Worm (Caenorhabditis elegans) whole organism, L2 larva: ENCODE measurements around the gene F59A1.15.

Source experiments
- R02D3.7 ChIP-seq: fragments of 150-350 bp; optimal IDR thresholded peaks from 2 replicates; lab custom pipeline; 2014; ENCODE audit warnings: missing biosample characterization, missing genetic modification characterization
- ZK546.5 ChIP-seq: sonication (generic microtip); optimal IDR thresholded peaks from 2 replicates; lab custom pipeline; 2017; ENCODE audit warnings: missing biosample characterization, missing genetic modification characterization
- alr-1 ChIP-seq: fragments of 150-350 bp; optimal IDR thresholded peaks from 2 replicates; lab custom pipeline; 2014; ENCODE audit warnings: missing biosample characterization, missing genetic modification characterization
- aly-2 ChIP-seq: fragments of 150-350 bp; optimal IDR thresholded peaks from 2 replicates; lab custom pipeline; 2014; ENCODE audit warnings: missing biosample characterization, missing genetic modification characterization
- ama-1 ChIP-seq: fragments of 150-350 bp; optimal IDR thresholded peaks from 2 replicates; lab custom pipeline; 2018; ENCODE audit warnings: inconsistent platforms
- blmp-1 ChIP-seq: sonication (generic microtip); optimal IDR thresholded peaks from 2 replicates; lab custom pipeline; 2017; ENCODE audit warnings: missing genetic modification characterization, mild to moderate bottlenecking, missing compliant biosample characterization, antibody characterized with exemption, moderate library complexity; ENCODE audit not compliant: insufficient read depth
- ceh-16 ChIP-seq: fragments of 150-350 bp; optimal IDR thresholded peaks from 2 replicates; lab custom pipeline; 2014; ENCODE audit warnings: missing biosample characterization, missing genetic modification characterization
- crh-2 ChIP-seq: sonication (generic microtip); optimal IDR thresholded peaks from 2 replicates; lab custom pipeline; 2017; ENCODE audit warnings: missing biosample characterization, missing genetic modification characterization
- dmd-4 ChIP-seq: sonication (generic microtip); optimal IDR thresholded peaks from 2 replicates; lab custom pipeline; 2017; ENCODE audit warnings: missing biosample characterization, missing genetic modification characterization
- egl-27 ChIP-seq: sonication (generic microtip); optimal IDR thresholded peaks from 3 replicates; lab custom pipeline; 2017; ENCODE audit warnings: missing biosample characterization, missing genetic modification reagents, missing genetic modification characterization
- fos-1 ChIP-seq: fragments of 150-350 bp; optimal IDR thresholded peaks from 2 replicates; lab custom pipeline; 2014; ENCODE audit warnings: missing biosample characterization, missing genetic modification characterization
- gmeb-1 ChIP-seq: fragments of 150-350 bp; optimal IDR thresholded peaks from 2 replicates; lab custom pipeline; 2014; ENCODE audit warnings: missing biosample characterization, missing genetic modification characterization
- lin-11 ChIP-seq: fragments of 150-350 bp; sonication (generic microtip); optimal IDR thresholded peaks from 2 replicates; lab custom pipeline; 2014; ENCODE audit warnings: missing biosample characterization, missing genetic modification characterization, inconsistent platforms, mixed read lengths
- lin-13 ChIP-seq: fragments of 150-350 bp; optimal IDR thresholded peaks from 2 replicates; lab custom pipeline; 2014; ENCODE audit warnings: missing biosample characterization, missing genetic modification reagents, missing genetic modification characterization
- lin-39 ChIP-seq: fragments of 150-350 bp; optimal IDR thresholded peaks from 2 replicates; lab custom pipeline; 2014; ENCODE audit warnings: missing biosample characterization, missing genetic modification reagents, missing genetic modification characterization
- mab-5 ChIP-seq: fragments of 150-350 bp; optimal IDR thresholded peaks from 2 replicates; lab custom pipeline; 2014; ENCODE audit warnings: missing biosample characterization, missing genetic modification characterization
- mbf-1 ChIP-seq: sonication (generic microtip); optimal IDR thresholded peaks from 2 replicates; lab custom pipeline; 2017; ENCODE audit warnings: missing biosample characterization, missing genetic modification characterization
- mdl-1 ChIP-seq, 2 experiments: fragments of 150-350 bp in 1 of 2; sonication (generic microtip) in 1 of 2; optimal IDR thresholded peaks; 2 replicates each; lab custom pipeline; 2017; ENCODE audit warnings: missing biosample characterization in 2 of 2, missing genetic modification characterization in 2 of 2
- nhr-10 ChIP-seq: sonication (generic microtip); optimal IDR thresholded peaks from 2 replicates; lab custom pipeline; 2017; ENCODE audit warnings: missing biosample characterization, missing genetic modification characterization
- nhr-11 ChIP-seq: fragments of 150-350 bp; optimal IDR thresholded peaks from 2 replicates; lab custom pipeline; 2014; ENCODE audit warnings: missing biosample characterization, missing genetic modification characterization
- nhr-12 ChIP-seq: fragments of 150-350 bp; optimal IDR thresholded peaks from 2 replicates; lab custom pipeline; 2014; ENCODE audit warnings: missing biosample characterization, missing genetic modification characterization
- nhr-129 ChIP-seq: fragments of 150-350 bp; optimal IDR thresholded peaks from 2 replicates; lab custom pipeline; 2014; ENCODE audit warnings: missing biosample characterization, missing genetic modification characterization
- nhr-23 ChIP-seq: fragments of 150-350 bp; optimal IDR thresholded peaks from 2 replicates; lab custom pipeline; 2014; ENCODE audit warnings: missing biosample characterization, missing genetic modification reagents, missing genetic modification characterization
- nhr-237 ChIP-seq: fragments of 150-350 bp; optimal IDR thresholded peaks from 2 replicates; lab custom pipeline; 2014; ENCODE audit warnings: missing biosample characterization, missing genetic modification characterization
- nhr-25 ChIP-seq: fragments of 150-350 bp; sonication (generic microtip); optimal IDR thresholded peaks from 3 replicates; lab custom pipeline; 2014; ENCODE audit warnings: missing biosample characterization, missing genetic modification characterization
- nhr-6 ChIP-seq: fragments of 150-350 bp; optimal IDR thresholded peaks from 2 replicates; lab custom pipeline; 2014; ENCODE audit warnings: missing biosample characterization, missing genetic modification characterization
- nhr-77 ChIP-seq: fragments of 150-350 bp; optimal IDR thresholded peaks from 2 replicates; lab custom pipeline; 2014; ENCODE audit warnings: missing biosample characterization, missing genetic modification characterization
- peb-1 ChIP-seq: fragments of 150-350 bp; optimal IDR thresholded peaks from 2 replicates; lab custom pipeline; 2014; ENCODE audit warnings: missing biosample characterization, missing genetic modification characterization
- sem-4 ChIP-seq: fragments of 150-350 bp; optimal IDR thresholded peaks from 2 replicates; lab custom pipeline; 2014; ENCODE audit warnings: missing biosample characterization, missing genetic modification reagents, missing genetic modification characterization
- skn-1 ChIP-seq: sonication (generic microtip); optimal IDR thresholded peaks from 2 replicates; lab custom pipeline; 2017; ENCODE audit warnings: missing biosample characterization, missing genetic modification characterization
- sma-3 ChIP-seq: sonication (generic microtip); optimal IDR thresholded peaks from 2 replicates; lab custom pipeline; 2016; ENCODE audit warnings: missing genetic modification reagents, missing genetic modification characterization, missing compliant biosample characterization
- sma-9 ChIP-seq, 2 experiments: fragments of 150-350 bp in 1 of 2; sonication (generic microtip) in 1 of 2; optimal IDR thresholded peaks; 2 replicates each; lab custom pipeline; 2014 to 2016; ENCODE audit warnings: missing genetic modification characterization in 2 of 2, mild to moderate bottlenecking in 1 of 2, missing biosample characterization in 1 of 2, missing compliant biosample characterization in 1 of 2, missing genetic modification reagents in 1 of 2, moderate library complexity in 1 of 2
- unc-55 ChIP-seq: fragments of 150-350 bp; sonication (generic microtip); optimal IDR thresholded peaks from 3 replicates; lab custom pipeline; 2014; ENCODE audit warnings: missing biosample characterization, missing genetic modification reagents, missing genetic modification characterization
- unc-62 ChIP-seq: fragments of 150-350 bp; optimal IDR thresholded peaks from 2 replicates; lab custom pipeline; 2014; ENCODE audit warnings: missing biosample characterization, missing genetic modification reagents, missing genetic modification characterization
- ztf-1 ChIP-seq: fragments of 200-800 bp; sonication (Bioruptor generic); conservative IDR thresholded peaks from 2 replicates; pipeline ENCODE4 v1.3.6; 2022; ENCODE audit warnings: missing genetic modification characterization, missing compliant biosample characterization
- ztf-11 ChIP-seq: sonication (generic microtip); optimal IDR thresholded peaks from 2 replicates; lab custom pipeline; 2017; ENCODE audit warnings: missing biosample characterization, missing genetic modification characterization
- ztf-4 ChIP-seq: fragments of 150-350 bp; optimal IDR thresholded peaks from 2 replicates; lab custom pipeline; 2014; ENCODE audit warnings: missing biosample characterization, missing genetic modification characterization

The F59A1.15 gene

DNA sequence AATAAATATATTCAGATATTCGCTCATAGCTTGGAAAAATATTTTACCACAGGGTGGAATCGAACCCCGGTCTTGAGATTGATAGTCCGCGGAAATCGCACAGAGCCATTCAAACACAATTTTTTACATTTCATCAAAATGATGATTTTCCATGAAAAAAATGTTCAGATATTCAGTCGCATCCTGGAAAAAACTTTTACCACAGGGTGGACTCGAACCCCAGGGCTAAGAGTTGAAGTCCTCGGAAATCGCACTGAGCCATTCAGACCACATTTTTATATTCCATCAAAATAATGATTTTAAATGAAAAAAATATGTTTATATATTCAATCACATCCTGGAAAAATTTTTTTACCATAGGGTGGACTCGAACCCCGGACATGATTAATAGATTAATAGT lies 38.9 kb upstream of the F59A1.15 start:
- TF ChIP-seq dmd-4 (tag; lab: Kevin White, UChicago) (no peak), lin-13 (GFP tag; lab: Kevin White, UChicago) (no peak), nhr-23 (tag; lab: Kevin White, UChicago) (no peak), peb-1 (no peak), ztf-1 (GFP tag; lab: Robert Waterston, UW) (no peak), nhr-129 (tag; lab: Kevin White, UChicago) (no peak), skn-1 (tag; lab: Kevin White, UChicago) (no peak), lin-11 (no peak), sem-4 (tag; lab: Kevin White, UChicago) (no peak), mab-5 (tag; lab: Kevin White, UChicago) (no peak), nhr-25 (tag; lab: Kevin White, UChicago) (no peak), unc-55 (GFP tag; lab: Kevin White, UChicago) (no peak)

DNA sequence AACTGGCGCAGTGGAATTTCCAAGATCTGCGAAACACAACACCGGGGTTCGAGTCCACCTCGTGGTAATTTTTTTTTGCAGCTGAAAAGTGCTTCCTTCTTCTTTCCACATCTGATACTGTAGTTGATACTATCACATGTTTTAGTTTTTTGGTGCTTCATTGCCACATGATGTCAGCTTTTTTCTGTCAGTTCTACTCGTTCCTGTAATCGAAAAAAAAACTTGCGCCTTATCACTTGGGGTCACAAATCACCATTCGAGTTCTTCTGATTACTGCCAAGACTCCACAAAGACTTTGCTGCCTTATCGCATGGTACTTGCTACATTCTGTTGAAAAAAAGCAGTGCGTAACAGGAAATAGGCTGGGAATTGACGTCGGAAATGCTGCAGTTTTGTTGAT lies 38.0 kb upstream of the F59A1.15 start:
- TF ChIP-seq nhr-23 (tag; lab: Kevin White, UChicago) = no peak
- no peak for TF ChIP-seq ztf-4
- TF ChIP-seq lin-11 = no peak
- no peak for TF ChIP-seq ztf-1 (GFP tag; lab: Robert Waterston, UW)
- peak; percentile 75 for TF ChIP-seq fos-1 (tag; lab: Kevin White, UChicago)
- peak; percentile 20 for TF ChIP-seq gmeb-1 (tag; lab: Kevin White, UChicago)
- no peak for TF ChIP-seq nhr-11 (tag; lab: Kevin White, UChicago)
- no peak for TF ChIP-seq unc-62
- TF ChIP-seq sma-9 (GFP tag; optimal IDR thresholded peaks at IDR 0.05; lab: Kevin White, UChicago) = peak; percentile 62
- TF ChIP-seq sma-9 (tag; optimal IDR thresholded peaks at IDR 0.05; lab: Kevin White, UChicago) = no peak
- no peak for TF ChIP-seq ceh-16 (tag; lab: Kevin White, UChicago)
- TF ChIP-seq sma-3 (GFP tag; lab: Kevin White, UChicago) = no peak
- TF ChIP-seq sem-4 (tag; lab: Kevin White, UChicago) = no peak
- no peak for TF ChIP-seq nhr-237 (tag; lab: Kevin White, UChicago)
- TF ChIP-seq peb-1 = no peak
- TF ChIP-seq nhr-6 (tag; lab: Kevin White, UChicago) = no peak
- no peak for TF ChIP-seq lin-39 (tag; lab: Kevin White, UChicago)
- no peak for TF ChIP-seq crh-2 (tag; lab: Kevin White, UChicago)
- TF ChIP-seq ZK546.5 = no peak
- no peak for TF ChIP-seq mbf-1
- TF ChIP-seq dmd-4 (tag; lab: Kevin White, UChicago) = no peak
- TF ChIP-seq nhr-12 (tag; lab: Kevin White, UChicago) = no peak
- no peak for TF ChIP-seq nhr-77 (tag; lab: Kevin White, UChicago)
- no peak for TF ChIP-seq ama-1 (lab: Kevin White, UChicago)
- TF ChIP-seq nhr-129 (tag; lab: Kevin White, UChicago) = peak; percentile 28
- no peak for TF ChIP-seq egl-27 (tag; lab: Kevin White, UChicago)
- no peak for TF ChIP-seq skn-1 (tag; lab: Kevin White, UChicago)

DNA sequence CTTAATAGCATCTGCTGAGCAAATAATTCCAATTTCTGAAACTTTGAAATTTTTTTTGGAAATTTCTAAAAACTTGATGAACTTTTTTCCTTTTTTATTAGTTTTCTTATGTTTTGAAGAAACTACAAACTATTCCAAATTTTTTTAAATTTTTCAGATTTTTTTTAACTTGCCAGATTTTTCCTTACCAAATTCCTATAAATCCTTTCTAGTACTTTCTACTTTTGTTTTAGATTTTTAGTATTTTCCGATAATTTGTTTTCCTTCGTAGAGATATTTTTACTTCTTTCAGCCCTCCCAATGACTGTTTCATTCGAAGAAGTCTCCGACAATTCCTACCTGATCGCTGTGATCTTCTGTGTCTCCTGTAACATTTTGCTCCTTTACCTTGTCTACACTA lies 35.0 kb upstream of the F59A1.15 start, which contains the start of gene str-77:
str-77 (plus strand) TSS at position 301 of the 400 bp plus-strand sequence.
- no peak for TF ChIP-seq ama-1 (lab: Kevin White, UChicago)
- no peak for TF ChIP-seq nhr-12 (tag; lab: Kevin White, UChicago)
- no peak for TF ChIP-seq ztf-4
- no peak for TF ChIP-seq lin-39 (tag; lab: Kevin White, UChicago)
- TF ChIP-seq blmp-1 (tag; lab: Kevin White, UChicago) = no peak
- TF ChIP-seq sem-4 (tag; lab: Kevin White, UChicago) = no peak

DNA sequence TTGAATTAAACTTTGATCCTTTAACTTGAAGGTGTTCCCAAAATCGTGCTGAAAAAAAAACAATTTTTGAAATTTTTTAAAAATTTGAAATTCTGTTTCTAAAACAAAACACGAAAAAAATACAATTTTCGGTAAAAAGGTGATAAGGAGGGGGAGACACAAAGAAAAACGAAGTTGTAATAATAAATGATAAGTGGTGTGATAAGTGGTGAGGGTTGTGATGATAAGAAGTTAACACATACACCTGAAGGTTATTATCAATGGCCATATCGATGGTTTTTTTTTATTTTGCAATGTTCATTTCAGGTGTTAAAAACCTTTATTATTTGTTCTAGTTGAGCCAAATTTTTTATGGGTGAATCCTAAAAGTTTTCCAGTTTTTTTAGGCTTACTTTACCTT lies 30.7 kb upstream of the F59A1.15 start, which contains the start of gene twk-33:
twk-33 (minus strand) TSS at position 48 of the 400 bp plus-strand sequence.
- TF ChIP-seq mdl-1 (tag; optimal IDR thresholded peaks at IDR 0.05; lab: Kevin White, UChicago) (no peak), sma-9 (GFP tag; optimal IDR thresholded peaks at IDR 0.05; lab: Kevin White, UChicago) (no peak), sma-9 (tag; optimal IDR thresholded peaks at IDR 0.05; lab: Kevin White, UChicago) (no peak), nhr-23 (tag; lab: Kevin White, UChicago) (no peak), ztf-4 (no peak), nhr-129 (tag; lab: Kevin White, UChicago) (no peak), ztf-11 (tag; lab: Kevin White, UChicago) (no peak), fos-1 (tag; lab: Kevin White, UChicago) (peak; percentile 91), alr-1 (tag; lab: Kevin White, UChicago) (no peak), peb-1 (no peak), lin-11 (no peak), egl-27 (tag; lab: Kevin White, UChicago) (no peak), R02D3.7 (tag; lab: Kevin White, UChicago) (no peak), crh-2 (tag; lab: Kevin White, UChicago) (peak; percentile 15), gmeb-1 (tag; lab: Kevin White, UChicago) (peak; percentile 51), aly-2 (tag; lab: Kevin White, UChicago) (no peak), nhr-10 (no peak)
